Fruit fly (Drosophila melanogaster): ENCODE measurements around the gene Mkk4.

DNA sequence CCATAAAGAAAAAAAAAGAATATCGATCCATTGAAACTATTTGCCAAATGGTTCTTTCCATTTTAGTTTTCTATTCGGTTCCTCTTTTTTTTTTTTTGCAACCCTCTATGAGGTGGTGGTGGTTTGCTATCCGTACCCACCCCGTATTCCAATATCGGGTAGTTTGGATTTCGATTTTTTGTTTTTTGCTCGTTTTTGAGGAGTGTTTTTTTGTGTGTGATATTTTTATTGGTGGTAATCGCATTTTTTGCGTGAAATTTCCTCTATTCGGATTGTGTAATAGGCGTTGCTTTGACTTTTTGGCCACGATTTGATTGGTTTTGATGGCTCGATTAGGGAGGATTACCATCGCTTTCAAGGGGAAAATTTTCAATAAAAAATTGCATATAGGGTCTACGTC is 35.9 kb upstream of the Mkk4 start:
- TF ChIP-seq CG8478 (optimal IDR thresholded peaks at IDR 0.05) (no peak), CTCF (optimal IDR thresholded peaks at IDR 0.05) (no peak)

Measured in S2 (cell line).